Worm (Caenorhabditis elegans): ENCODE results near the gene str-168.

ce11 chrIV:4969419-4969818, 30.7 kb downstream of the str-168 start, which contains the start of gene Y9C9A.13:
- TF ChIP-seq egl-27 (tag; optimal IDR thresholded peaks at IDR 0.05) (no peak), ztf-11 (tag; optimal IDR thresholded peaks at IDR 0.05) (no peak), skn-1 (tag; optimal IDR thresholded peaks at IDR 0.05) (no peak), hlh-4 (tag; optimal IDR thresholded peaks at IDR 0.05) (no peak), lin-35 (GFP tag; optimal IDR thresholded peaks at IDR 0.05) (no peak), ceh-82 (tag; optimal IDR thresholded peaks at IDR 0.05) (no peak), elt-3 (tag; optimal IDR thresholded peaks at IDR 0.05) (no peak)

Measured in whole organism, L1 larva.